Worm (Caenorhabditis elegans): Measurements from ENCODE around the gene F01D4.8.

DNA sequence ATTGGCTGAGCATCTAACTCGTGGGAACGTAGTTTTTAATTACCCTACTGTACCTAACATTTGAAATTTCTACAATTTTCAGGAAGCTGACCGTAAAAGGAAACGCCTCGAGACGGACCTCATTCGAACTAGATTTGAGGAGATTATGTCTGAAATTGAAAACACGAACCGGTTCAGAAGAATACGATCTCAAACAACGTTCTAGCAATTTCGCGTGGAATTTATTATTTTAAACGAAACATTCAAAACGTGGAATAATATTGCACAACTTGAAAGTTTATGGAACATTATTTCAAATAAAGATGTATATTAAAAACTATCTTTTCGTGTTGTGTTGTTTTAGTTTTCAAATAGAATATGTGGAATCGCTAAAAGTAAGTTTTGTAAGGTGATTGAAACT is 9.4 kb downstream of the F01D4.8 start, which contains the start of gene F13B12.7:
- TF ChIP-seq atf-7 (tag; optimal IDR thresholded peaks at IDR 0.05) (no peak), snpc-3.4 (tag; optimal IDR thresholded peaks at IDR 0.05) (no peak), hmg-1.2 (GFP tag; IDR thresholded peaks at IDR 0.05) (no peak), Y79H2A.3 (GFP tag; conservative IDR thresholded peaks at IDR 0.05) (no peak)

Data from whole organism, young adult.